Fruit fly (Drosophila melanogaster): Measurements from ENCODE around the gene Ncoa6.

The Ncoa6 gene

dm6 chr2L:5353454-5353853, 27.0 kb upstream of the Ncoa6 start:
- TF ChIP-seq fru (GFP tag; optimal IDR thresholded peaks at IDR 0.05), result no peak
- TF ChIP-seq lola (GFP tag; optimal IDR thresholded peaks at IDR 0.05), result no peak
- TF ChIP-seq dsf (GFP tag; optimal IDR thresholded peaks at IDR 0.05; ENCODE audit: borderline replicate concordance), result no peak
- TF ChIP-seq CG9705 (GFP tag; optimal IDR thresholded peaks at IDR 0.05), result no peak
- TF ChIP-seq Dfd (GFP tag; optimal IDR thresholded peaks at IDR 0.05), result no peak
- TF ChIP-seq CG32264 (GFP tag; optimal IDR thresholded peaks at IDR 0.05), result no peak
- TF ChIP-seq usp (GFP tag; optimal IDR thresholded peaks at IDR 0.05), result no peak
- no peak for TF ChIP-seq Myc (optimal IDR thresholded peaks at IDR 0.05)
- TF ChIP-seq woc (GFP tag; optimal IDR thresholded peaks at IDR 0.05), result no peak
- no peak for TF ChIP-seq pan (optimal IDR thresholded peaks at IDR 0.05)
- no peak for TF ChIP-seq Hnf4 (GFP tag; optimal IDR thresholded peaks at IDR 0.05)
- TF ChIP-seq Jra (GFP tag; optimal IDR thresholded peaks at IDR 0.05), result no peak
- TF ChIP-seq dl (GFP tag; optimal IDR thresholded peaks at IDR 0.05; ENCODE audit: insufficient read depth in 1 of 2, partially characterized antibody in 2 of 2), result no peak
- no peak for TF ChIP-seq br (GFP tag; optimal IDR thresholded peaks at IDR 0.05)
- TF ChIP-seq h (GFP tag; optimal IDR thresholded peaks at IDR 0.05), result no peak
- no peak for TF ChIP-seq psq (GFP tag; optimal IDR thresholded peaks at IDR 0.05)
- TF ChIP-seq Hr78 (GFP tag; optimal IDR thresholded peaks at IDR 0.05), result no peak
- TF ChIP-seq GATAd (GFP tag; optimal IDR thresholded peaks at IDR 0.05), result no peak
- no peak for TF ChIP-seq Dif (GFP tag; optimal IDR thresholded peaks at IDR 0.05; ENCODE audit: partially characterized antibody)
- no peak for TF ChIP-seq Abd-B (GFP tag; optimal IDR thresholded peaks at IDR 0.05)

dm6 chr2L:5348591-5348990, 22.1 kb upstream of the Ncoa6 start:
- TF ChIP-seq usp (GFP tag; optimal IDR thresholded peaks at IDR 0.05) (no peak), rgr (GFP tag; optimal IDR thresholded peaks at IDR 0.05) (no peak)

- TF ChIP-seq Hnf4 (GFP tag; optimal IDR thresholded peaks at IDR 0.05) (no peak), br (GFP tag; optimal IDR thresholded peaks at IDR 0.05) (no peak), HLH106 (tag; optimal IDR thresholded peaks at IDR 0.05) (no peak), CG9705 (GFP tag; optimal IDR thresholded peaks at IDR 0.05) (no peak), ey (GFP tag; optimal IDR thresholded peaks at IDR 0.05) (no peak), sv (GFP tag; optimal IDR thresholded peaks at IDR 0.05) (no peak), Vsx2 (GFP tag; optimal IDR thresholded peaks at IDR 0.05; ENCODE audit: partially characterized antibody) (no peak), dl (GFP tag; optimal IDR thresholded peaks at IDR 0.05; ENCODE audit: insufficient read depth in 1 of 2, partially characterized antibody in 2 of 2) (no peak), jim (GFP tag; optimal IDR thresholded peaks at IDR 0.05) (no peak), pan (optimal IDR thresholded peaks at IDR 0.05) (no peak)
These were observed 19.4 kb upstream of the Ncoa6 start, which contains the start of gene nompC for dm6 chr2L:5345900-5346299. Gene nompC, plus strand, starts transcription at chr2L:5346200.

- TF ChIP-seq Hr83 (GFP tag; optimal IDR thresholded peaks at IDR 0.05; ENCODE audit: poor library complexity, severe bottlenecking) (no peak), Hnf4 (GFP tag; optimal IDR thresholded peaks at IDR 0.05) (peak; percentile 77), Mio (GFP tag; optimal IDR thresholded peaks at IDR 0.05) (no peak), Vsx2 (GFP tag; optimal IDR thresholded peaks at IDR 0.05; ENCODE audit: partially characterized antibody) (no peak), woc (GFP tag; optimal IDR thresholded peaks at IDR 0.05) (peak; percentile 61), Dif (GFP tag; optimal IDR thresholded peaks at IDR 0.05; ENCODE audit: partially characterized antibody) (no peak), sage (GFP tag; optimal IDR thresholded peaks at IDR 0.05) (no peak), Jra (GFP tag; optimal IDR thresholded peaks at IDR 0.05) (peak; percentile 60), brk (GFP tag; optimal IDR thresholded peaks at IDR 0.05) (peak; percentile 53), dl (GFP tag; optimal IDR thresholded peaks at IDR 0.05; ENCODE audit: insufficient read depth in 1 of 2, partially characterized antibody in 2 of 2) (no peak), GATAd (GFP tag; optimal IDR thresholded peaks at IDR 0.05) (peak; percentile 69), HLH106 (tag; optimal IDR thresholded peaks at IDR 0.05) (peak; percentile 93), Rel (GFP tag; optimal IDR thresholded peaks at IDR 0.05) (peak; percentile 49), Rel (tag; optimal IDR thresholded peaks at IDR 0.05) (peak; percentile 55), fru (GFP tag; optimal IDR thresholded peaks at IDR 0.05) (peak; percentile 89), Dfd (GFP tag; optimal IDR thresholded peaks at IDR 0.05) (peak; percentile 68), rgr (GFP tag; optimal IDR thresholded peaks at IDR 0.05) (peak; percentile 92), Abd-B (GFP tag; optimal IDR thresholded peaks at IDR 0.05) (no peak), dmrt93B (GFP tag; optimal IDR thresholded peaks at IDR 0.05) (peak; percentile 80), Myc (optimal IDR thresholded peaks at IDR 0.05) (no peak), OdsH (GFP tag; optimal IDR thresholded peaks at IDR 0.05) (peak; percentile 95), sv (GFP tag; optimal IDR thresholded peaks at IDR 0.05) (peak; percentile 93), h (GFP tag; optimal IDR thresholded peaks at IDR 0.05) (peak; percentile 93), lola (GFP tag; optimal IDR thresholded peaks at IDR 0.05) (no peak), jim (GFP tag; optimal IDR thresholded peaks at IDR 0.05) (no peak), Sp1 (GFP tag; optimal IDR thresholded peaks at IDR 0.05) (peak; percentile 84), pan (optimal IDR thresholded peaks at IDR 0.05) (no peak), dsf (GFP tag; optimal IDR thresholded peaks at IDR 0.05; ENCODE audit: borderline replicate concordance) (no peak), usp (GFP tag; optimal IDR thresholded peaks at IDR 0.05) (no peak), tai (GFP tag; optimal IDR thresholded peaks at IDR 0.05) (peak; percentile 54), CG32264 (GFP tag; optimal IDR thresholded peaks at IDR 0.05) (peak; percentile 32), Hr78 (GFP tag; optimal IDR thresholded peaks at IDR 0.05) (no peak), psq (GFP tag; optimal IDR thresholded peaks at IDR 0.05) (peak; percentile 82), CrebA (GFP tag; optimal IDR thresholded peaks at IDR 0.05; ENCODE audit: borderline replicate concordance) (peak; percentile 19), foxo (GFP tag; optimal IDR thresholded peaks at IDR 0.05) (peak; percentile 47 to 95), CG9705 (GFP tag; optimal IDR thresholded peaks at IDR 0.05) (peak; percentile 80), br (GFP tag; optimal IDR thresholded peaks at IDR 0.05) (peak; percentile 88)
These were observed 15.8 kb upstream of the Ncoa6 start, which contains the start of gene Acsf2 for dm6 chr2L:5342119-5342817. Gene Acsf2, minus strand, starts transcription at chr2L:5342234.
